Fruit fly (Drosophila melanogaster) whole organism, embryonic: ENCODE measurements around the gene CG13667.
A peak's percentile ranks its signal among the peaks of the same experiment; 100 is the strongest.

Source experiments
- CG10979 ChIP-seq: fragments of 200-800 bp; sonication (Bioruptor generic); optimal IDR thresholded peaks from 2 replicates; lab custom pipeline; 2018; ENCODE audit warnings: missing biosample characterization, mild to moderate bottlenecking, missing genetic modification characterization, moderate library complexity
- CG11085 ChIP-seq: fragments of 200-800 bp; sonication (Bioruptor generic); IDR thresholded peaks from 2 replicates; pipeline ENCODE4 v1.3.6; 2022; ENCODE audit warnings: missing biosample characterization, missing genetic modification characterization
- CG14014 ChIP-seq: fragments of 200-800 bp; sonication (Bioruptor generic); IDR thresholded peaks from 2 replicates; pipeline ENCODE4 v1.3.6; 2022; ENCODE audit warnings: missing biosample characterization, missing genetic modification characterization
- CG14667 ChIP-seq: fragments of 200-800 bp; sonication (Bioruptor generic); IDR thresholded peaks from 2 replicates; pipeline ENCODE4 v1.3.6; 2022; ENCODE audit warnings: missing biosample characterization, missing genetic modification characterization
- CG1647 ChIP-seq: fragments of 200-800 bp; sonication (Bioruptor generic); optimal IDR thresholded peaks from 3 replicates; lab custom pipeline; 2016; ENCODE audit warnings: missing biosample characterization, missing genetic modification characterization
- CG16813 ChIP-seq: fragments of 200-800 bp; sonication (Bioruptor generic); IDR thresholded peaks from 3 replicates; pipeline ENCODE4 v1.3.6; 2022; ENCODE audit warnings: missing biosample characterization, missing genetic modification characterization; ENCODE audit not compliant: partially characterized antibody
- CG18619 ChIP-seq: fragments of 200-800 bp; sonication (Bioruptor generic); optimal IDR thresholded peaks from 3 replicates; lab custom pipeline; 2017; ENCODE audit warnings: missing biosample characterization, mild to moderate bottlenecking, missing genetic modification characterization
- CG2678 ChIP-seq: fragments of 200-800 bp; sonication (Bioruptor generic); optimal IDR thresholded peaks from 3 replicates; lab custom pipeline; 2019; ENCODE audit warnings: missing biosample characterization, mild to moderate bottlenecking, missing genetic modification characterization, moderate library complexity
- CG30020 ChIP-seq: fragments of 200-800 bp; optimal IDR thresholded peaks from 2 replicates; lab custom pipeline; 2019; ENCODE audit warnings: missing biosample characterization, mild to moderate bottlenecking, missing genetic modification characterization, moderate library complexity
- CG3838 ChIP-seq: fragments of 200-800 bp; sonication (Bioruptor generic); optimal IDR thresholded peaks from 3 replicates; lab custom pipeline; 2016; ENCODE audit warnings: missing biosample characterization, missing genetic modification characterization
- CG42726 ChIP-seq: fragments of 200-800 bp; sonication (Bioruptor generic); IDR thresholded peaks from 2 replicates; pipeline ENCODE4 v1.3.6; 2022; ENCODE audit warnings: missing biosample characterization, missing genetic modification characterization; ENCODE audit not compliant: partially characterized antibody
- CG6272 ChIP-seq: fragments of 200-800 bp; sonication (Bioruptor generic); IDR thresholded peaks from 2 replicates; pipeline ENCODE4 v1.3.6; 2022; ENCODE audit warnings: missing biosample characterization, missing genetic modification characterization
- CG6854 ChIP-seq: fragments of 200-800 bp; sonication (Bioruptor generic); optimal IDR thresholded peaks from 3 replicates; lab custom pipeline; 2017; ENCODE audit warnings: missing biosample characterization, mild to moderate bottlenecking, missing genetic modification characterization
- CG7928 ChIP-seq: fragments of 200-800 bp; sonication (Bioruptor generic); optimal IDR thresholded peaks from 2 replicates; lab custom pipeline; 2017; ENCODE audit warnings: missing biosample characterization, mild to moderate bottlenecking, missing genetic modification characterization
- D ChIP-seq, 2 experiments: fragments of 200-800 bp in 1 of 2; fragments of >200 bp in 1 of 2; sonication (Bioruptor generic) in 1 of 2; optimal IDR thresholded peaks; 2 replicates in 1 of 2; 3 replicates in 1 of 2; lab custom pipeline; 2017; ENCODE audit warnings: mild to moderate bottlenecking in 1 of 2, missing biosample characterization in 1 of 2, missing genetic modification characterization in 1 of 2, missing genetic modification reagents in 1 of 2
- D19B ChIP-seq: fragments of 200-800 bp; sonication (Bioruptor generic); optimal IDR thresholded peaks from 2 replicates; lab custom pipeline; 2017; ENCODE audit warnings: missing biosample characterization, mild to moderate bottlenecking, missing genetic modification characterization
- Dp ChIP-seq: fragments of 200-800 bp; sonication (Bioruptor generic); optimal IDR thresholded peaks from 2 replicates; lab custom pipeline; 2018; ENCODE audit warnings: missing biosample characterization, mild to moderate bottlenecking, missing genetic modification characterization, moderate library complexity
- ERR ChIP-seq: fragments of 200-800 bp; sonication (Bioruptor generic); optimal IDR thresholded peaks from 2 replicates; lab custom pipeline; 2016; ENCODE audit warnings: missing biosample characterization, missing genetic modification characterization
- HLH54F ChIP-seq: fragments of 200-800 bp; sonication (Bioruptor generic); optimal IDR thresholded peaks from 3 replicates; lab custom pipeline; 2016; ENCODE audit warnings: missing biosample characterization, missing genetic modification characterization
- Hey ChIP-seq: fragments of 200-800 bp; sonication (Bioruptor generic); optimal IDR thresholded peaks from 3 replicates; lab custom pipeline; 2018; ENCODE audit warnings: missing biosample characterization, mild to moderate bottlenecking, missing genetic modification characterization
- Max ChIP-seq: fragments of 200-800 bp; sonication (Bioruptor generic); optimal IDR thresholded peaks from 2 replicates; lab custom pipeline; 2016; ENCODE audit warnings: missing biosample characterization, mild to moderate bottlenecking, missing genetic modification characterization
- NC2β ChIP-seq: fragments of 200-800 bp; sonication (Bioruptor generic); optimal IDR thresholded peaks from 2 replicates; lab custom pipeline; 2016; ENCODE audit warnings: missing biosample characterization, missing genetic modification characterization
- Nf-YB ChIP-seq: fragments of 200-800 bp; sonication (Bioruptor generic); optimal IDR thresholded peaks from 3 replicates; lab custom pipeline; 2019; ENCODE audit warnings: missing biosample characterization, mild to moderate bottlenecking, missing genetic modification characterization, moderate library complexity
- Sry-δ ChIP-seq: fragments of 200-800 bp; sonication (Bioruptor generic); optimal IDR thresholded peaks from 2 replicates; lab custom pipeline; 2016; ENCODE audit warnings: missing biosample characterization, missing genetic modification characterization
- Usf ChIP-seq: fragments of 200-800 bp; sonication (Bioruptor generic); optimal IDR thresholded peaks from 2 replicates; lab custom pipeline; 2017; ENCODE audit warnings: missing genotype, missing biosample characterization, missing genetic modification characterization
- ab ChIP-seq: fragments of 200-800 bp; sonication (Bioruptor generic); optimal IDR thresholded peaks from 2 replicates; lab custom pipeline; 2016; ENCODE audit warnings: missing biosample characterization, missing genetic modification characterization
- ap ChIP-seq: fragments of 200-800 bp; sonication (Bioruptor generic); IDR thresholded peaks from 2 replicates; pipeline ENCODE4 v1.3.6; 2022; ENCODE audit warnings: missing biosample characterization, missing genetic modification characterization
- az2 ChIP-seq: fragments of 200-800 bp; sonication (Bioruptor generic); optimal IDR thresholded peaks from 3 replicates; lab custom pipeline; 2016; ENCODE audit warnings: missing biosample characterization, missing genetic modification characterization
- bigmax ChIP-seq: fragments of 200-800 bp; sonication (Bioruptor generic); optimal IDR thresholded peaks from 2 replicates; lab custom pipeline; 2018; ENCODE audit warnings: missing biosample characterization, mild to moderate bottlenecking, missing genetic modification characterization
- fru ChIP-seq: fragments of >200 bp; optimal IDR thresholded peaks from 2 replicates; lab custom pipeline; 2017
- fu2 ChIP-seq: fragments of 200-800 bp; sonication (Bioruptor generic); optimal IDR thresholded peaks from 2 replicates; lab custom pipeline; 2016; ENCODE audit warnings: missing biosample characterization, missing genetic modification characterization
- kah ChIP-seq: fragments of 200-800 bp; sonication (Bioruptor generic); optimal IDR thresholded peaks from 2 replicates; lab custom pipeline; 2018; ENCODE audit warnings: missing biosample characterization, mild to moderate bottlenecking, missing genetic modification characterization
- lab ChIP-seq: fragments of 200-800 bp; sonication (Bioruptor generic); optimal IDR thresholded peaks from 3 replicates; lab custom pipeline; 2017; ENCODE audit warnings: missing biosample characterization, missing genetic modification characterization, mild to moderate bottlenecking, moderate library complexity, missing genetic modification reagents
- lmd ChIP-seq: fragments of 200-800 bp; sonication (Bioruptor generic); IDR thresholded peaks from 2 replicates; pipeline ENCODE4 v1.3.6; 2022; ENCODE audit warnings: missing biosample characterization, missing genetic modification characterization
- lov ChIP-seq, 2 experiments: fragments of 200-800 bp in 1 of 2; fragments of >200 bp in 1 of 2; sonication (Bioruptor generic) in 1 of 2; IDR thresholded peaks in 1 of 2; optimal IDR thresholded peaks in 1 of 2; 2 replicates in 1 of 2; 3 replicates in 1 of 2; pipeline versions ENCODE4 v1.3.6 to Lab custom; 2017 to 2022; ENCODE audit warnings: missing biosample characterization in 1 of 2, missing genetic modification characterization in 1 of 2
- maf-S ChIP-seq: fragments of 200-800 bp; sonication (Bioruptor generic); optimal IDR thresholded peaks from 2 replicates; lab custom pipeline; 2016; ENCODE audit warnings: missing biosample characterization, missing genetic modification characterization
- oc ChIP-seq: fragments of 200-800 bp; sonication (Bioruptor generic); optimal IDR thresholded peaks from 2 replicates; lab custom pipeline; 2018; ENCODE audit warnings: missing biosample characterization, mild to moderate bottlenecking, missing genetic modification characterization, moderate library complexity
- pzg ChIP-seq: fragments of 200-800 bp; sonication (Bioruptor generic); optimal IDR thresholded peaks from 3 replicates; lab custom pipeline; 2018; ENCODE audit warnings: missing biosample characterization, mild to moderate bottlenecking, missing genetic modification characterization, moderate library complexity
- rib ChIP-seq: fragments of 200-800 bp; sonication (Bioruptor generic); IDR thresholded peaks from 2 replicates; pipeline ENCODE4 v1.3.6; 2022; ENCODE audit warnings: missing biosample characterization, missing genetic modification characterization
- row ChIP-seq: fragments of 200-800 bp; sonication (Bioruptor generic); IDR thresholded peaks from 3 replicates; pipeline ENCODE4 v1.3.6; 2022; ENCODE audit warnings: missing biosample characterization, missing genetic modification characterization
- schlank ChIP-seq: fragments of 200-800 bp; sonication (Bioruptor generic); optimal IDR thresholded peaks from 2 replicates; lab custom pipeline; 2018; ENCODE audit warnings: missing biosample characterization, mild to moderate bottlenecking, missing genetic modification characterization
- scrt ChIP-seq: fragments of 200-800 bp; sonication (Bioruptor generic); optimal IDR thresholded peaks from 2 replicates; lab custom pipeline; 2018; ENCODE audit warnings: missing biosample characterization, mild to moderate bottlenecking, missing genetic modification characterization, moderate library complexity
- sens ChIP-seq: fragments of 200-800 bp; sonication (Bioruptor generic); peaks from one replicate; lab custom pipeline; 2016; ENCODE audit warnings: missing biosample characterization, missing genetic modification characterization
- shn ChIP-seq: fragments of 200-800 bp; sonication (Bioruptor generic); optimal IDR thresholded peaks from 3 replicates; lab custom pipeline; 2016; ENCODE audit warnings: missing biosample characterization, missing genetic modification characterization
- tgo ChIP-seq: fragments of 200-800 bp; sonication (Bioruptor generic); IDR thresholded peaks from 3 replicates; pipeline ENCODE4 v1.3.6; 2022; ENCODE audit warnings: missing biosample characterization, missing genetic modification characterization
- twi ChIP-seq: fragments of 200-800 bp; optimal IDR thresholded peaks from 2 replicates; lab custom pipeline; 2019; ENCODE audit warnings: missing biosample characterization, mild to moderate bottlenecking, missing genetic modification characterization, moderate library complexity
- tx ChIP-seq: fragments of 200-800 bp; sonication (Bioruptor generic); optimal IDR thresholded peaks from 2 replicates; lab custom pipeline; 2016; ENCODE audit warnings: missing biosample characterization, missing genetic modification characterization
- wdn ChIP-seq: fragments of 200-800 bp; sonication (Bioruptor generic); IDR thresholded peaks from 2 replicates; pipeline ENCODE4 v1.3.6; 2022; ENCODE audit warnings: missing biosample characterization, missing genetic modification characterization
- z ChIP-seq: fragments of 200-800 bp; sonication (Bioruptor generic); IDR thresholded peaks from 3 replicates; pipeline ENCODE4 v1.3.6; 2022; ENCODE audit warnings: missing biosample characterization, missing genetic modification characterization
- zen ChIP-seq: fragments of 200-800 bp; sonication (Bioruptor generic); optimal IDR thresholded peaks from 3 replicates; lab custom pipeline; 2018; ENCODE audit warnings: missing biosample characterization, mild to moderate bottlenecking, missing genetic modification characterization, moderate library complexity

Gene CG13667

DNA sequence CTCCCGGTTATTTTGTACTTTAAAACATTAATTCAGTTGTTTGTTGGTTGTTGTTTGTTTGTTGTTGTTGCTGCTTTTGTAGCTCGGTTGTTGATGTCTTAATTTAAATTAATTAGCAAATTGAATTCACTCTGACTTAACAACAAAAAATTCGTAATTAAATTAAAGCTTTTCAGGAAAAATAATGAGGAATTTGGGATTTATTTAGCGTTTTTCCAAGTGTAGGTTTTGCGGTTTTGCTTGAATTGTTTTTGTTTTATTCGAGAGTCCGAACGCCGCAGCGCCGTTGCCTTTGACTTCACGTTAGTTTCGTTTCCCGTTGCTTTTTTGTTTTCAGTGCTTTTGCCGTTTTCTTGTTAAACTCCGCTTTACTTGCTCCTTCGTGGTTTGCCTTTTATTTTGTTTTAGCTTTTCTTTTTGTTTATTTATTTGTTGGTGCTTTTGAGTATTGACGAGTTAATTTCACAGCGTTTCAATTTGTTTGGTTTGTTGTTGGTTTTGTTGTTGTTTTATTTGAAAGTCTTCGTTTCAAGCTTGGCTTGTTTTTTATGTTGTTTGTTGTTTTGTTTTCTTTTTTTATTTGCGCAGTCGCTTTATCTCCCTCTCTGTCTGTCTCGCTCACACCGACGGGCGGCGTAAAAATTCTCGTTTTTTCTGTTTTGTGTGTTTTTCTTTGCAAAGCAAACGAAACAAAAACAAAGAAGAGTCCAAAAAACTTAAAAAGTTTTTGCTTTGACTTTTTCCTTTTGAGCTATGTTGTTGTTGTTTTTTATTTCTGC, 35.7 kb downstream of the CG13667 start (continued):
- peak; percentile 20 for TF ChIP-seq CG10979 (tag; lab: Kevin White, UChicago)
- TF ChIP-seq CG7928 (GFP tag; lab: Kevin White, UChicago), result no peak
- TF ChIP-seq lab (GFP tag; lab: Kevin White, UChicago), result no peak
- TF ChIP-seq kah, result no peak
- peak; percentile 54; the same call in 1 of the 2 replicates for TF ChIP-seq CG14014 (GFP tag; lab: Robert Waterston, UW)
- TF ChIP-seq scrt (GFP tag; lab: Kevin White, UChicago), result no peak
- 0 out of 2 replicates have a peak, but pooled peaks have one; percentile 30 for TF ChIP-seq ap (GFP tag; lab: Robert Waterston, UW)
- peak; percentile 10 for TF ChIP-seq CG18619 (GFP tag; lab: Kevin White, UChicago)
- no peak for TF ChIP-seq maf-S (GFP tag; lab: Kevin White, UChicago)
- no peak for TF ChIP-seq fru (lab: Kevin White, UChicago)
- TF ChIP-seq Nf-YB (GFP tag; lab: Kevin White, UChicago), result no peak
- no peak for TF ChIP-seq Sry-δ
- peak; percentile 13 for TF ChIP-seq CG6854 (GFP tag; lab: Kevin White, UChicago)
- TF ChIP-seq shn (GFP tag; lab: Kevin White, UChicago), result peak; percentile 33
- no peak for TF ChIP-seq Hey (tag; lab: Kevin White, UChicago)
- no peak for TF ChIP-seq Dp (GFP tag; lab: Kevin White, UChicago)
- TF ChIP-seq Max (GFP tag; lab: Kevin White, UChicago), result no peak
- no peak for TF ChIP-seq lov (optimal IDR thresholded peaks at IDR 0.05; lab: Kevin White, UChicago)
- TF ChIP-seq lov (GFP tag; IDR thresholded peaks at IDR 0.05; lab: Robert Waterston, UW), result no peak
- no peak for TF ChIP-seq CG11085 (GFP tag; lab: Robert Waterston, UW)
- no peak for TF ChIP-seq CG2678 (tag; lab: Kevin White, UChicago)
- no peak for TF ChIP-seq z (GFP tag; lab: Robert Waterston, UW)
- no peak for TF ChIP-seq schlank (tag; lab: Kevin White, UChicago)
- TF ChIP-seq wdn (GFP tag; lab: Robert Waterston, UW), result no peak
- TF ChIP-seq fu2, result no peak
- no peak for TF ChIP-seq CG1647
- no peak for TF ChIP-seq CG14667 (GFP tag; lab: Robert Waterston, UW)
- TF ChIP-seq CG30020, result no peak
- TF ChIP-seq CG3838 (GFP tag; lab: Kevin White, UChicago), result no peak
- no peak for TF ChIP-seq twi (tag; lab: Kevin White, UChicago)
- no peak for TF ChIP-seq pzg
- peak; percentile 86 for TF ChIP-seq sens (GFP tag; lab: Kevin White, UChicago)
- TF ChIP-seq bigmax (GFP tag; lab: Kevin White, UChicago), result no peak
- TF ChIP-seq Usf (GFP tag; lab: Kevin White, UChicago), result no peak
- no peak for TF ChIP-seq D (optimal IDR thresholded peaks at IDR 0.05; lab: Kevin White, UChicago)
- peak; percentile 4 for TF ChIP-seq D (GFP tag; optimal IDR thresholded peaks at IDR 0.05; lab: Kevin White, UChicago)
- no peak for TF ChIP-seq tx (GFP tag; lab: Kevin White, UChicago)
- TF ChIP-seq HLH54F (GFP tag; lab: Kevin White, UChicago), result peak; percentile 38
- no peak for TF ChIP-seq CG42726
- no peak for TF ChIP-seq oc (tag; lab: Kevin White, UChicago)
- TF ChIP-seq row (GFP tag; lab: Robert Waterston, UW), result peak; percentile 47; the same call in 2 of the 3 replicates
- no peak for TF ChIP-seq rib (GFP tag; lab: Robert Waterston, UW)
- no peak for TF ChIP-seq ab
- TF ChIP-seq D19B, result no peak
- TF ChIP-seq lmd (GFP tag; lab: Robert Waterston, UW), result no peak
- TF ChIP-seq tgo (GFP tag; lab: Robert Waterston, UW), result no peak
- TF ChIP-seq ERR (GFP tag; lab: Kevin White, UChicago), result no peak
- peak; percentile 42 for TF ChIP-seq az2 (GFP tag; lab: Kevin White, UChicago)
- TF ChIP-seq CG6272 (GFP tag; lab: Robert Waterston, UW), result no peak
- TF ChIP-seq zen (tag; lab: Kevin White, UChicago), result no peak
- no peak for TF ChIP-seq NC2β (GFP tag; lab: Kevin White, UChicago)
- TF ChIP-seq CG16813 (GFP tag; lab: Robert Waterston, UW), result no peak
